Fruit fly (Drosophila melanogaster): ENCODE measurements around the gene Spindly.

Gene Spindly

DNA sequence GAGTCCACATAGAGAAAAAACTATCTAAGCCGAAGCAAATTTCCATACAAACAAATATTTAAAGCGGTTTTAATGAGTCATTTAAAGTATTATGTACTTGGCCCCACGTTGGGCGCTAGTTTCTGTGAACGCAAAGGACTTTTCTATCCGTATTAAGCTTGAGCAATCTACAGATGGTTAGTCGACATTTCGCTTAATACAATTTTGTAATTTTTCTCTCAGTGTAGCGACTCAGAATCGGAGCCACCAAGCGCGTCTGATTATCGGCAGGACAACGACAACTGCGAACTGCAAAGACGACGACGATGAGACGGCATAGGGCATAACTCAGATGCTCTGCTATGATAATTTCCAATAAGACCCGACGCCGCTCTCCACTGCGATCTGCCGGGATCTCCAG is 32.3 kb upstream of the Spindly start:
- no peak for TF ChIP-seq cic (GFP tag; optimal IDR thresholded peaks at IDR 0.05)

DNA sequence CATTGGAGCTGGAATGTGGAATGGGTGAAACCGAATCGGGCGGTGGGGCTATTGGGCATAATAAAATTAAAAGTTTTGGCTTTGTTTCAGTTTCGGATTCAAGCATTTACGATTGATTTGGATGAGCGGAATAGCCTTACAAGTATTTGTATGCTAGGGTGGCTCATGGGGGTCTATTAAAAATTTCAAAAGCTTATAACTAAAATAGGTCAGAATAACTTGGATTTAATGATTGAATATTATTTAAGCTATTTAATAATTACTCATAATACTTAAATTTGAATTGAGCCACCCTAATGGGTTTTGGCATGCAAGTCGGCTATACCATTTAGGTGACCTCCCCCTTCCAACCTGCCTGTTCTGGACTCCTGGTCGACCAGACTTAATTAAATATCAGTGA is 29.5 kb upstream of the Spindly start:
- TF ChIP-seq Clk (GFP tag; optimal IDR thresholded peaks at IDR 0.05) (no peak), ovo (GFP tag; optimal IDR thresholded peaks at IDR 0.05) (no peak), tj (GFP tag; optimal IDR thresholded peaks at IDR 0.05) (no peak), CG12768 (GFP tag; optimal IDR thresholded peaks at IDR 0.05) (no peak), kay (GFP tag; ENCODE audit: borderline replicate concordance) (no peak), Mnt (GFP tag; optimal IDR thresholded peaks at IDR 0.05) (no peak), CG1620 (GFP tag; optimal IDR thresholded peaks at IDR 0.05) (no peak), cnc (optimal IDR thresholded peaks at IDR 0.05) (no peak), CG5204 (GFP tag; optimal IDR thresholded peaks at IDR 0.05) (no peak), pad (GFP tag; optimal IDR thresholded peaks at IDR 0.05) (no peak), CG7045 (GFP tag; optimal IDR thresholded peaks at IDR 0.05) (no peak), Hr96 (GFP tag; optimal IDR thresholded peaks at IDR 0.05) (no peak), CG11617 (GFP tag; optimal IDR thresholded peaks at IDR 0.05) (no peak), Crg-1 (GFP tag; optimal IDR thresholded peaks at IDR 0.05) (no peak), CG7101 (tag; optimal IDR thresholded peaks at IDR 0.05) (no peak), toe (GFP tag; optimal IDR thresholded peaks at IDR 0.05) (no peak), CG33017 (tag; optimal IDR thresholded peaks at IDR 0.05) (no peak), CG14711 (tag; optimal IDR thresholded peaks at IDR 0.05) (no peak)

DNA sequence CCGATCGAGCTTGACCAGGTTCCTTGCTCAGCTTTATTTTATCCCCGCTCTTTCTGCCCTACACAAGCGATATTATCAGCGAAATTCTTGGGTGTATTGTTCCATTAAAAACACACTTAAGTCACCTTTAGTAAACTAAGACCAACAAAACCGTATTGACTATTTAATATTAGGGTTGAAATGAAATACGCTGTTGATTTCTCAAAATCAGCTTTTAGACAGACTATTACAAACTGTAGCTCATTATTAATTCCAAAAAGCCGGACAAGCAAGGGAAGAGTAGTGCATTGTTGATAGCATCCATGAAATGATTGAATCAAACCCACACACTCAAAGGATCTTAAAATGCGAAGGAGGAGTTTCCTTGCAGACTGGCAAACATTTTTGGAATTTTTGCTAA is 28.2 kb upstream of the Spindly start:
- TF ChIP-seq CG1620 (GFP tag; optimal IDR thresholded peaks at IDR 0.05) (no peak), CG14711 (tag; optimal IDR thresholded peaks at IDR 0.05) (no peak), ovo (GFP tag; optimal IDR thresholded peaks at IDR 0.05) (no peak), Clk (GFP tag; optimal IDR thresholded peaks at IDR 0.05) (no peak), Mnt (GFP tag; optimal IDR thresholded peaks at IDR 0.05) (no peak), CG11617 (GFP tag; optimal IDR thresholded peaks at IDR 0.05) (no peak), CG33017 (tag; optimal IDR thresholded peaks at IDR 0.05) (no peak)

DNA sequence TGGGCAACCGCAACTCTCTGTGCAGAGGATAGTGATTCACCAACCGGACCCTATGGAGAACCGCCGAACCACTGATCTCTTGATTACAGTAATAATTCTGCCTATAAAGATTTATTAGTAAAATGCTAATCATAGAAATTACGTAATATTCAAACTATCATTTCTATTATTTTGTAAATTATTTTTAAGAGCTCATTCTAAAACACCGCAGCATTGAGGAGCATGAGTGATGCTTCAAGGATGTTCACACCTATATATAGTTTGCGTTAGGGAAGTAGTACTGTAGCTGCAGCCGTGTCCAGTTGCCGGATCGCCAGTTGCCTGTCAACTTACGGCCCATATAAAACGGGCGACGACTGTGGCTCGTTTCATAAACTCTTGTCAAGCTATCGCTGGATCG is 27.4 kb upstream of the Spindly start:
- no peak for TF ChIP-seq toe (GFP tag; optimal IDR thresholded peaks at IDR 0.05)
- TF ChIP-seq CG1620 (GFP tag; optimal IDR thresholded peaks at IDR 0.05): no peak
- TF ChIP-seq CG5204 (GFP tag; optimal IDR thresholded peaks at IDR 0.05): peak; percentile 11
- no peak for TF ChIP-seq CG33017 (tag; optimal IDR thresholded peaks at IDR 0.05)

DNA sequence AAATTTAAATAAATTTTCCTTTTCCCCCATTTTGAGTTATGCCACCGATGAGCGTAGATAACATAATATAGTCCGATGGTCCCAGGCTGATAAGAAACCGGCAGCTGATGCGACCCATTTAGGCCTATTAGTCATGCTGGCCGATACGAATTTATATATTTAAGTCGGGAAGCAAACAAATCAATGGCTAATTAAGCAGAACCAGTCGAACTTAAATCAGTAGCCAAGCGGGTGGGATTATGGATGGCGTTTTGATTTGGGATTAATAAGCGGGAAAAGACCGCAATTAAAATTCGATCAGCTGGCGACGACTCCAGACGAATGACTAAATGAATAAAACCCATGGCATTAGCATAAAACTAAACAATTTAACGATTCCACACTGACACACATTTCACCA is 26.8 kb upstream of the Spindly start:
- no peak for TF ChIP-seq Clk (GFP tag; optimal IDR thresholded peaks at IDR 0.05)
- no peak for TF ChIP-seq CG12768 (GFP tag; optimal IDR thresholded peaks at IDR 0.05)
- no peak for TF ChIP-seq Hr96 (GFP tag; optimal IDR thresholded peaks at IDR 0.05)
- no peak for TF ChIP-seq Crg-1 (GFP tag; optimal IDR thresholded peaks at IDR 0.05)
- no peak for TF ChIP-seq pad (GFP tag; optimal IDR thresholded peaks at IDR 0.05)
- TF ChIP-seq cnc (optimal IDR thresholded peaks at IDR 0.05): no peak
- no peak for TF ChIP-seq kay (GFP tag; ENCODE audit: borderline replicate concordance)
- no peak for TF ChIP-seq CG5204 (GFP tag; optimal IDR thresholded peaks at IDR 0.05)
- TF ChIP-seq bab1 (GFP tag; optimal IDR thresholded peaks at IDR 0.05): no peak
- no peak for TF ChIP-seq CG14711 (tag; optimal IDR thresholded peaks at IDR 0.05)

DNA sequence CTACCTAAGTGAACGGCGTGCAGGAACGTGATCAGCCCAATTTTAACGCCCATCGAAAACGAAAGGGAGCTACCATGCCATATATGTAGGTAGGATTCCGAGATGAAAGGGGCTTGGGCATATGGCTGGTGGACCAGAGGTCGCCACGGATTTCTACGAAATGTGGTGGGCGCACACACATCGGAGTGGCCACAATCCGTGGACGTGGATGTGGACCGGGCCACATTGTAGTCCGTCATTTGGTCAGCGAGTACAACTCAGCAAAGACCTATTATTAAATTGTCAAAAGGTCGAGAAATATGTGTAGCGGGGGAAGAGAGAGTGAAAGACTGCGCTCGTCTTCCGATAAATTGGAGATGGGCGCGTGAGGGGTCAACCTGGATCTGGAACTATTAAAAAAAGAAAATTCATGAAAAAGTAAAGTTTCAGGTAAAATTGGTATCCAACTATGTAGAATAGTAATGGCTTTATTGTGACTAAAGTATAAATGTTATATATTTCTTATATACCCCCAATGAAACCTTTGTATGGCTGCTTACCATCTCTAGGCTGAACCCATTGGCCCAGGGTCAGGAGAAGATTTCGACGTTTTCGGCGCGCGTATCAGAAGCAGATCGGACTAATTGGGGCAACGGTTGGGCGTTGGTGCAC is 25.4 kb upstream of the Spindly start:
- TF ChIP-seq tj (GFP tag; optimal IDR thresholded peaks at IDR 0.05): no peak
- TF ChIP-seq cic (GFP tag; optimal IDR thresholded peaks at IDR 0.05): no peak
- TF ChIP-seq CG11617 (GFP tag; optimal IDR thresholded peaks at IDR 0.05): no peak
- no peak for TF ChIP-seq pad (GFP tag; optimal IDR thresholded peaks at IDR 0.05)
- no peak for TF ChIP-seq CG14711 (tag; optimal IDR thresholded peaks at IDR 0.05)
- TF ChIP-seq CG7101 (tag; optimal IDR thresholded peaks at IDR 0.05): no peak
- no peak for TF ChIP-seq CG33017 (tag; optimal IDR thresholded peaks at IDR 0.05)
- TF ChIP-seq CG1620 (GFP tag; optimal IDR thresholded peaks at IDR 0.05): no peak
- no peak for TF ChIP-seq toe (GFP tag; optimal IDR thresholded peaks at IDR 0.05)
- no peak for TF ChIP-seq Clk (GFP tag; optimal IDR thresholded peaks at IDR 0.05)
- no peak for TF ChIP-seq Crg-1 (GFP tag; optimal IDR thresholded peaks at IDR 0.05)
- TF ChIP-seq Mnt (GFP tag; optimal IDR thresholded peaks at IDR 0.05): no peak
- no peak for TF ChIP-seq ovo (GFP tag; optimal IDR thresholded peaks at IDR 0.05)
- no peak for TF ChIP-seq CG7045 (GFP tag; optimal IDR thresholded peaks at IDR 0.05)
- no peak for TF ChIP-seq CG5204 (GFP tag; optimal IDR thresholded peaks at IDR 0.05)
- no peak for TF ChIP-seq cnc (optimal IDR thresholded peaks at IDR 0.05)

DNA sequence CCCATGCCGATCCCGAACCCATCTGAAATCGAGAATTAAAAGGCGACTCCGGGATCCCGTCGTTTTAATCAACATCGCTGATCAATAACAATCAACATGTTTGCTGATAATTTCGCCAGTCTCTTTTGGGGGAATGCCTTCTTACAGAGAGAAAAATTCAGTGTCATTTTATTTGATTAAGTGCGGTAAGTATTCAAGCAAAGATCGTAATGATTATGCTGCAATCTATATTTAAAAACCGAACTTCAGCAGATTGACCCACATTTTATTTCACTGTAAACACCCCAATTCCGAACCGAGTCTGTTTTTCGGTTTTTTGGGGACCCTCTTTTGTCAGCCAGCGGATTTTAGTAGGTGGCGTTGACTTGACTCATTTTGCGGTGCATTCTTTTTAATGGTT is 23.8 kb upstream of the Spindly start:
- TF ChIP-seq CG1620 (GFP tag; optimal IDR thresholded peaks at IDR 0.05) (no peak), CG33017 (tag; optimal IDR thresholded peaks at IDR 0.05) (no peak), CG14711 (tag; optimal IDR thresholded peaks at IDR 0.05) (no peak), ovo (GFP tag; optimal IDR thresholded peaks at IDR 0.05) (no peak), pad (GFP tag; optimal IDR thresholded peaks at IDR 0.05) (no peak), Hr96 (GFP tag; optimal IDR thresholded peaks at IDR 0.05) (no peak), Crg-1 (GFP tag; optimal IDR thresholded peaks at IDR 0.05) (no peak), cnc (optimal IDR thresholded peaks at IDR 0.05) (no peak), CG11617 (GFP tag; optimal IDR thresholded peaks at IDR 0.05) (no peak)
